Fruit fly (Drosophila melanogaster) whole organism, embryonic: ENCODE data around the gene CG45099.

Experiments used
- BtbVII ChIP-seq: fragments of 200-800 bp; sonication (Bioruptor generic); optimal IDR thresholded peaks from 3 replicates; lab custom pipeline; 2017; ENCODE audit warnings: missing biosample characterization, mild to moderate bottlenecking, missing genetic modification characterization
- CG10267 ChIP-seq: fragments of 200-800 bp; sonication (Bioruptor generic); optimal IDR thresholded peaks from 2 replicates; lab custom pipeline; 2018; ENCODE audit warnings: missing biosample characterization, mild to moderate bottlenecking, missing genetic modification characterization, moderate library complexity
- CG11398 ChIP-seq: fragments of 200-800 bp; sonication (Bioruptor generic); optimal IDR thresholded peaks from 2 replicates; lab custom pipeline; 2016; ENCODE audit warnings: missing biosample characterization, missing genetic modification characterization
- CG11504 ChIP-seq: fragments of 200-800 bp; sonication (Bioruptor generic); optimal IDR thresholded peaks from 3 replicates; lab custom pipeline; 2019; ENCODE audit warnings: missing biosample characterization, mild to moderate bottlenecking, missing genetic modification characterization, moderate library complexity
- CG12391 ChIP-seq: fragments of 200-800 bp; sonication (Bioruptor generic); optimal IDR thresholded peaks from 3 replicates; lab custom pipeline; 2018; ENCODE audit warnings: missing biosample characterization, mild to moderate bottlenecking, missing genetic modification characterization, moderate library complexity
- CG13894 ChIP-seq: fragments of 200-800 bp; sonication (Bioruptor generic); optimal IDR thresholded peaks from 3 replicates; lab custom pipeline; 2018; ENCODE audit warnings: missing biosample characterization, mild to moderate bottlenecking, missing genetic modification characterization, moderate library complexity
- CG15269 ChIP-seq: fragments of 200-800 bp; sonication (Bioruptor generic); optimal IDR thresholded peaks from 2 replicates; lab custom pipeline; 2018; ENCODE audit warnings: missing biosample characterization, mild to moderate bottlenecking, missing genetic modification characterization, moderate library complexity
- CG1529 ChIP-seq: fragments of 200-800 bp; sonication (Bioruptor generic); optimal IDR thresholded peaks from 3 replicates; lab custom pipeline; 2018; ENCODE audit warnings: missing biosample characterization, missing genetic modification characterization
- CG1602 ChIP-seq: fragments of 200-800 bp; sonication (Bioruptor generic); optimal IDR thresholded peaks from 3 replicates; lab custom pipeline; 2016; ENCODE audit warnings: missing biosample characterization, missing genetic modification characterization
- CG18262 ChIP-seq: fragments of 200-800 bp; optimal IDR thresholded peaks from 3 replicates; lab custom pipeline; 2019; ENCODE audit warnings: missing biosample characterization, mild to moderate bottlenecking, missing genetic modification characterization, moderate library complexity
- CG1832 ChIP-seq: fragments of 200-800 bp; sonication (Bioruptor generic); optimal IDR thresholded peaks from 2 replicates; lab custom pipeline; 2017; ENCODE audit warnings: missing biosample characterization, mild to moderate bottlenecking, missing genetic modification characterization, inconsistent platforms
- CG2678 ChIP-seq: fragments of 200-800 bp; sonication (Bioruptor generic); optimal IDR thresholded peaks from 3 replicates; lab custom pipeline; 2019; ENCODE audit warnings: missing biosample characterization, mild to moderate bottlenecking, missing genetic modification characterization, moderate library complexity
- CG2712 ChIP-seq: fragments of 200-800 bp; optimal IDR thresholded peaks from 3 replicates; lab custom pipeline; 2019; ENCODE audit warnings: missing biosample characterization, mild to moderate bottlenecking, missing genetic modification characterization, moderate library complexity
- CG2889 ChIP-seq: fragments of 200-800 bp; sonication (Bioruptor generic); IDR thresholded peaks from 3 replicates; pipeline ENCODE4 v1.3.6; 2022; ENCODE audit warnings: missing biosample characterization, missing genetic modification characterization
- CG6272 ChIP-seq: fragments of 200-800 bp; sonication (Bioruptor generic); IDR thresholded peaks from 2 replicates; pipeline ENCODE4 v1.3.6; 2022; ENCODE audit warnings: missing biosample characterization, missing genetic modification characterization
- CG6689 ChIP-seq: fragments of 200-800 bp; sonication (Bioruptor generic); IDR thresholded peaks from 2 replicates; pipeline ENCODE4 v1.3.6; 2022; ENCODE audit warnings: missing biosample characterization, missing genetic modification characterization
- CG8924 ChIP-seq: fragments of 200-800 bp; optimal IDR thresholded peaks from 3 replicates; lab custom pipeline; 2019; ENCODE audit warnings: missing biosample characterization, mild to moderate bottlenecking, missing genetic modification characterization, moderate library complexity
- CoRest ChIP-seq: fragments of 200-800 bp; sonication (Bioruptor generic); optimal IDR thresholded peaks from 3 replicates; lab custom pipeline; 2018; ENCODE audit warnings: missing biosample characterization, mild to moderate bottlenecking, missing genetic modification characterization, moderate library complexity
- D ChIP-seq, 2 experiments: fragments of 200-800 bp in 1 of 2; fragments of >200 bp in 1 of 2; sonication (Bioruptor generic) in 1 of 2; optimal IDR thresholded peaks; 2 replicates in 1 of 2; 3 replicates in 1 of 2; lab custom pipeline; 2017; ENCODE audit warnings: mild to moderate bottlenecking in 1 of 2, missing biosample characterization in 1 of 2, missing genetic modification characterization in 1 of 2, missing genetic modification reagents in 1 of 2
- D19B ChIP-seq: fragments of 200-800 bp; sonication (Bioruptor generic); optimal IDR thresholded peaks from 2 replicates; lab custom pipeline; 2017; ENCODE audit warnings: missing biosample characterization, mild to moderate bottlenecking, missing genetic modification characterization
- Gsc ChIP-seq: fragments of 200-800 bp; sonication (Bioruptor generic); IDR thresholded peaks from 2 replicates; pipeline ENCODE4 v1.3.6; 2022; ENCODE audit warnings: missing biosample characterization, missing genetic modification characterization
- Hr51 ChIP-seq, 2 experiments: fragments of 200-800 bp; sonication (Bioruptor generic); optimal IDR thresholded peaks; 2 replicates in 1 of 2; 3 replicates in 1 of 2; lab custom pipeline; 2016 to 2018; ENCODE audit warnings: missing biosample characterization in 2 of 2, missing genetic modification characterization in 2 of 2, mild to moderate bottlenecking in 1 of 2, moderate library complexity in 1 of 2
- MBD-R2 ChIP-seq: fragments of 200-800 bp; sonication (Bioruptor generic); IDR thresholded peaks from 2 replicates; pipeline ENCODE4 v1.3.6; 2022; ENCODE audit warnings: missing biosample characterization, missing genetic modification characterization
- Nf-YC ChIP-seq: fragments of 200-800 bp; optimal IDR thresholded peaks from 3 replicates; lab custom pipeline; 2019; ENCODE audit warnings: missing biosample characterization, mild to moderate bottlenecking, missing genetic modification characterization, moderate library complexity
- Oli ChIP-seq: fragments of 200-800 bp; sonication (Bioruptor generic); optimal IDR thresholded peaks from 2 replicates; lab custom pipeline; 2018; ENCODE audit warnings: missing biosample characterization, mild to moderate bottlenecking, missing genetic modification characterization, moderate library complexity
- Rx ChIP-seq: fragments of 200-800 bp; sonication (Bioruptor generic); IDR thresholded peaks from 2 replicates; pipeline ENCODE4 v1.3.6; 2022; ENCODE audit warnings: missing biosample characterization, missing genetic modification characterization
- Sox100B ChIP-seq: fragments of 200-800 bp; sonication (Bioruptor generic); optimal IDR thresholded peaks from 3 replicates; lab custom pipeline; 2018; ENCODE audit warnings: missing biosample characterization, mild to moderate bottlenecking, missing genetic modification characterization
- ap ChIP-seq: fragments of 200-800 bp; sonication (Bioruptor generic); IDR thresholded peaks from 2 replicates; pipeline ENCODE4 v1.3.6; 2022; ENCODE audit warnings: missing biosample characterization, missing genetic modification characterization
- bcd ChIP-seq: fragments of 200-800 bp; sonication (Bioruptor generic); optimal IDR thresholded peaks from 2 replicates; lab custom pipeline; 2017; ENCODE audit warnings: missing biosample characterization, mild to moderate bottlenecking, missing genetic modification characterization
- cato ChIP-seq: fragments of 200-800 bp; sonication (Bioruptor generic); optimal IDR thresholded peaks from 2 replicates; lab custom pipeline; 2016; ENCODE audit warnings: missing biosample characterization, missing genetic modification characterization, borderline replicate concordance
- caup ChIP-seq: fragments of 200-800 bp; sonication (Bioruptor generic); optimal IDR thresholded peaks from 3 replicates; lab custom pipeline; 2017; ENCODE audit warnings: missing biosample characterization, mild to moderate bottlenecking, missing genetic modification characterization, moderate library complexity; ENCODE audit not compliant: severe bottlenecking
- chm ChIP-seq: fragments of 200-800 bp; sonication (Bioruptor generic); IDR thresholded peaks from 2 replicates; pipeline ENCODE4 v1.3.6; 2022; ENCODE audit warnings: missing biosample characterization, missing genetic modification characterization
- crol ChIP-seq: fragments of 200-800 bp; sonication (Bioruptor generic); IDR thresholded peaks from 2 replicates; pipeline ENCODE4 v1.3.6; 2022; ENCODE audit warnings: missing biosample characterization, missing genetic modification characterization
- dan ChIP-seq: fragments of 200-800 bp; sonication (Bioruptor generic); IDR thresholded peaks from 2 replicates; pipeline ENCODE4 v1.3.6; 2022; ENCODE audit warnings: missing biosample characterization, missing genetic modification characterization
- dmrt11E ChIP-seq: fragments of 200-800 bp; sonication (Bioruptor generic); optimal IDR thresholded peaks from 3 replicates; lab custom pipeline; 2018; ENCODE audit warnings: missing biosample characterization, mild to moderate bottlenecking, missing genetic modification characterization, moderate library complexity
- dmrt99B ChIP-seq: fragments of 200-800 bp; sonication (Bioruptor generic); optimal IDR thresholded peaks from 2 replicates; lab custom pipeline; 2018; ENCODE audit warnings: missing biosample characterization, mild to moderate bottlenecking, missing genetic modification characterization, moderate library complexity
- ems ChIP-seq: fragments of 200-800 bp; sonication (Bioruptor generic); optimal IDR thresholded peaks from 3 replicates; lab custom pipeline; 2016; ENCODE audit warnings: missing biosample characterization, missing genetic modification characterization
- gem ChIP-seq: fragments of 200-800 bp; sonication (Bioruptor generic); optimal IDR thresholded peaks from 2 replicates; lab custom pipeline; 2019; ENCODE audit warnings: missing biosample characterization, mild to moderate bottlenecking, missing genetic modification characterization, moderate library complexity
- grn ChIP-seq: fragments of 200-800 bp; sonication (Bioruptor generic); optimal IDR thresholded peaks from 3 replicates; lab custom pipeline; 2017; ENCODE audit warnings: missing biosample characterization, missing genetic modification characterization
- kah ChIP-seq: fragments of 200-800 bp; sonication (Bioruptor generic); optimal IDR thresholded peaks from 2 replicates; lab custom pipeline; 2018; ENCODE audit warnings: missing biosample characterization, mild to moderate bottlenecking, missing genetic modification characterization
- lilli ChIP-seq: fragments of 200-800 bp; sonication (Bioruptor generic); optimal IDR thresholded peaks from 3 replicates; lab custom pipeline; 2016; ENCODE audit warnings: missing biosample characterization, missing genetic modification characterization
- maf-S ChIP-seq: fragments of 200-800 bp; sonication (Bioruptor generic); optimal IDR thresholded peaks from 2 replicates; lab custom pipeline; 2016; ENCODE audit warnings: missing biosample characterization, missing genetic modification characterization
- mirr ChIP-seq: fragments of 200-800 bp; sonication (Bioruptor generic); optimal IDR thresholded peaks from 3 replicates; lab custom pipeline; 2018; ENCODE audit warnings: missing biosample characterization, mild to moderate bottlenecking, missing genetic modification characterization
- nau ChIP-seq: fragments of 200-800 bp; sonication (Bioruptor generic); optimal IDR thresholded peaks from 3 replicates; lab custom pipeline; 2017; ENCODE audit warnings: missing biosample characterization, mild to moderate bottlenecking, missing genetic modification characterization, missing genetic modification reagents
- pnt ChIP-seq: fragments of 200-800 bp; sonication (Bioruptor generic); optimal IDR thresholded peaks from 3 replicates; lab custom pipeline; 2016; ENCODE audit warnings: missing biosample characterization, missing genetic modification characterization
- psq ChIP-seq: fragments of 200-800 bp; sonication (Bioruptor generic); optimal IDR thresholded peaks from 2 replicates; lab custom pipeline; 2017; ENCODE audit warnings: missing biosample characterization, missing genetic modification characterization
- tio ChIP-seq: fragments of 200-800 bp; sonication (Bioruptor generic); optimal IDR thresholded peaks from 2 replicates; lab custom pipeline; 2017; ENCODE audit warnings: missing biosample characterization, missing genetic modification characterization, inconsistent platforms
- tna ChIP-seq: fragments of 200-800 bp; sonication (Bioruptor generic); IDR thresholded peaks from 2 replicates; pipeline ENCODE4 v1.3.6; 2022; ENCODE audit warnings: missing biosample characterization, missing genetic modification characterization; ENCODE audit not compliant: partially characterized antibody
- toy ChIP-seq: fragments of 200-800 bp; sonication (Bioruptor generic); IDR thresholded peaks from 2 replicates; pipeline ENCODE4 v1.3.6; 2022; ENCODE audit warnings: missing biosample characterization, missing genetic modification characterization
- trh ChIP-seq: fragments of 200-800 bp; sonication (Bioruptor generic); optimal IDR thresholded peaks from 2 replicates; lab custom pipeline; 2016; ENCODE audit warnings: missing biosample characterization, missing genetic modification characterization
- unpg ChIP-seq: fragments of 200-800 bp; sonication (Bioruptor generic); optimal IDR thresholded peaks from 3 replicates; lab custom pipeline; 2018; ENCODE audit warnings: missing biosample characterization, mild to moderate bottlenecking, missing genetic modification characterization, moderate library complexity
- vvl ChIP-seq: fragments of 200-800 bp; sonication (Bioruptor generic); IDR thresholded peaks from 2 replicates; pipeline ENCODE4 v1.3.6; 2022; ENCODE audit warnings: missing biosample characterization, missing genetic modification characterization

The CG45099 gene

dm6 chr3R:22046723-22047122, 12.6 kb upstream of the CG45099 start (continued):
- TF ChIP-seq Nf-YC (tag; lab: Kevin White, UChicago) (no peak), MBD-R2 (GFP tag; lab: Robert Waterston, UW) (no peak), grn (GFP tag; lab: Kevin White, UChicago) (peak; percentile 44), CG11398 (no peak), nau (GFP tag; lab: Kevin White, UChicago) (no peak), CG18262 (tag; lab: Kevin White, UChicago) (no peak), CG6272 (no peak), CG6689 (GFP tag; lab: Robert Waterston, UW) (0 out of 2 replicates have a peak, but pooled peaks have one; percentile 6), ems (no peak), CG12391 (no peak), CG8924 (tag; lab: Kevin White, UChicago) (no peak), tna (GFP tag; lab: Robert Waterston, UW) (no peak), CG1832 (no peak), Sox100B (GFP tag; lab: Kevin White, UChicago) (no peak), mirr (no peak), dmrt11E (tag; lab: Kevin White, UChicago) (no peak), psq (GFP tag; lab: Kevin White, UChicago) (no peak), CG10267 (no peak), chm (GFP tag; lab: Robert Waterston, UW) (peak; percentile 63), bcd (GFP tag; lab: Kevin White, UChicago) (no peak), dan (GFP tag; lab: Robert Waterston, UW) (no peak), Rx (GFP tag; lab: Robert Waterston, UW) (no peak), CG2889 (no peak), D19B (GFP tag; lab: Kevin White, UChicago) (no peak), unpg (no peak), caup (no peak), CG2712 (tag; lab: Kevin White, UChicago) (no peak), trh (GFP tag; lab: Kevin White, UChicago) (no peak), Gsc (GFP tag; lab: Robert Waterston, UW) (no peak), pnt (GFP tag; lab: Kevin White, UChicago) (no peak), cato (GFP tag; lab: Kevin White, UChicago) (no peak), CG13894 (peak; percentile 83), CG1602 (GFP tag; lab: Kevin White, UChicago) (no peak), tio (no peak), D (optimal IDR thresholded peaks at IDR 0.05; lab: Kevin White, UChicago) (no peak), D (GFP tag; optimal IDR thresholded peaks at IDR 0.05; lab: Kevin White, UChicago) (no peak), CG1529 (no peak)

dm6 chr3R:22046231-22046630, 12.1 kb upstream of the CG45099 start:
- 0 out of 2 replicates have a peak, but pooled peaks have one; percentile 6 for TF ChIP-seq vvl (GFP tag; lab: Robert Waterston, UW)
- TF ChIP-seq lilli (GFP tag; lab: Kevin White, UChicago), result peak; percentile 10
- TF ChIP-seq CG11504, result peak; percentile 32
- no peak for TF ChIP-seq maf-S
- TF ChIP-seq CoRest (tag; lab: Kevin White, UChicago), result peak; percentile 6
- TF ChIP-seq gem (tag; lab: Kevin White, UChicago), result peak; percentile 27
- TF ChIP-seq dmrt99B, result peak; percentile 32
- TF ChIP-seq chm (GFP tag; lab: Robert Waterston, UW), result 0 out of 2 replicates have a peak, but pooled peaks have one; percentile 7
- peak; percentile 25 for TF ChIP-seq CG15269
- peak; percentile 5 for TF ChIP-seq kah
- no peak for TF ChIP-seq toy
- no peak for TF ChIP-seq crol (GFP tag; lab: Robert Waterston, UW)
- 0 out of 2 replicates have a peak, but pooled peaks have one; percentile 4 for TF ChIP-seq ap (GFP tag; lab: Robert Waterston, UW)
- TF ChIP-seq Oli, result peak; percentile 6
- peak; percentile 12 for TF ChIP-seq CG2678
- no peak for TF ChIP-seq BtbVII
- TF ChIP-seq CG6689 (GFP tag; lab: Robert Waterston, UW), result 0 out of 2 replicates have a peak, but pooled peaks have one; percentile 6
- peak in 1 of 2 experiments; percentile 22 for TF ChIP-seq Hr51 (GFP tag; optimal IDR thresholded peaks at IDR 0.05; lab: Kevin White, UChicago)
